Fruit fly (Drosophila melanogaster): ENCODE measurements around the gene CG11858.

The CG11858 gene

dm6 chr3R:25260670-25261069 is 1.9 kb upstream of the CG11858 start:
- TF ChIP-seq Sp1 (GFP tag; optimal IDR thresholded peaks at IDR 0.05): no peak
- TF ChIP-seq sage (GFP tag; optimal IDR thresholded peaks at IDR 0.05): no peak
- TF ChIP-seq N (GFP tag; optimal IDR thresholded peaks at IDR 0.05): no peak
- TF ChIP-seq rgr (GFP tag; optimal IDR thresholded peaks at IDR 0.05): no peak
- TF ChIP-seq dsf (GFP tag; optimal IDR thresholded peaks at IDR 0.05; ENCODE audit: borderline replicate concordance): no peak
- TF ChIP-seq lola (GFP tag; optimal IDR thresholded peaks at IDR 0.05): no peak
- no peak for TF ChIP-seq Hnf4 (GFP tag; optimal IDR thresholded peaks at IDR 0.05)
- TF ChIP-seq CG32264 (GFP tag; optimal IDR thresholded peaks at IDR 0.05): no peak
- TF ChIP-seq br (GFP tag; optimal IDR thresholded peaks at IDR 0.05): no peak
- TF ChIP-seq Dif (GFP tag; optimal IDR thresholded peaks at IDR 0.05; ENCODE audit: partially characterized antibody): no peak
- no peak for TF ChIP-seq Hr83 (GFP tag; optimal IDR thresholded peaks at IDR 0.05; ENCODE audit: poor library complexity, severe bottlenecking)
- TF ChIP-seq fru (GFP tag; optimal IDR thresholded peaks at IDR 0.05): no peak
- TF ChIP-seq GATAd (GFP tag; optimal IDR thresholded peaks at IDR 0.05): no peak
- no peak for TF ChIP-seq woc (GFP tag; optimal IDR thresholded peaks at IDR 0.05)
- no peak for TF ChIP-seq CrebA (GFP tag; optimal IDR thresholded peaks at IDR 0.05; ENCODE audit: borderline replicate concordance)
- no peak for TF ChIP-seq psq (GFP tag; optimal IDR thresholded peaks at IDR 0.05)

dm6 chr3R:25265589-25266201 is 3.2 kb downstream of the CG11858 start, which contains the start of the genes GlnRS and RIOK2:
Gene GlnRS, minus strand, starts transcription at chr3R:25265721.
Gene RIOK2, plus strand, starts transcription at chr3R:25265844.
- TF ChIP-seq foxo (GFP tag; optimal IDR thresholded peaks at IDR 0.05) (no peak), Abd-B (GFP tag; optimal IDR thresholded peaks at IDR 0.05) (peak; percentile 59), OdsH (GFP tag; optimal IDR thresholded peaks at IDR 0.05) (no peak), rgr (GFP tag; optimal IDR thresholded peaks at IDR 0.05) (no peak), dl (GFP tag; optimal IDR thresholded peaks at IDR 0.05; ENCODE audit: insufficient read depth in 1 of 2, partially characterized antibody in 2 of 2) (no peak), Myc (optimal IDR thresholded peaks at IDR 0.05) (peak; percentile 75), Rel (GFP tag; optimal IDR thresholded peaks at IDR 0.05) (no peak), Rel (tag; optimal IDR thresholded peaks at IDR 0.05) (peak; percentile 54), CG9705 (GFP tag; optimal IDR thresholded peaks at IDR 0.05) (no peak), Sp1 (GFP tag; optimal IDR thresholded peaks at IDR 0.05) (peak; percentile 13), sage (GFP tag; optimal IDR thresholded peaks at IDR 0.05) (no peak), sv (GFP tag; optimal IDR thresholded peaks at IDR 0.05) (no peak), jim (GFP tag; optimal IDR thresholded peaks at IDR 0.05) (no peak), Hr83 (GFP tag; optimal IDR thresholded peaks at IDR 0.05; ENCODE audit: poor library complexity, severe bottlenecking) (no peak), fru (GFP tag; optimal IDR thresholded peaks at IDR 0.05) (no peak), Hr78 (GFP tag; optimal IDR thresholded peaks at IDR 0.05) (peak; percentile 79), Dfd (GFP tag; optimal IDR thresholded peaks at IDR 0.05) (no peak), N (GFP tag; optimal IDR thresholded peaks at IDR 0.05) (peak; percentile 100), ey (GFP tag; optimal IDR thresholded peaks at IDR 0.05) (no peak), GATAd (GFP tag; optimal IDR thresholded peaks at IDR 0.05) (no peak), dsf (GFP tag; optimal IDR thresholded peaks at IDR 0.05; ENCODE audit: borderline replicate concordance) (no peak), CG32264 (GFP tag; optimal IDR thresholded peaks at IDR 0.05) (no peak), usp (GFP tag; optimal IDR thresholded peaks at IDR 0.05) (no peak)

dm6 chr3R:25266751-25267150 is 4.2 kb downstream of the CG11858 start:
- TF ChIP-seq rgr (GFP tag; optimal IDR thresholded peaks at IDR 0.05): no peak
- TF ChIP-seq Hr78 (GFP tag; optimal IDR thresholded peaks at IDR 0.05): no peak
- TF ChIP-seq Mio (GFP tag; optimal IDR thresholded peaks at IDR 0.05): no peak

- TF ChIP-seq rgr (GFP tag; optimal IDR thresholded peaks at IDR 0.05): no peak
- TF ChIP-seq Abd-B (GFP tag; optimal IDR thresholded peaks at IDR 0.05): no peak
- no peak for TF ChIP-seq fru (GFP tag; optimal IDR thresholded peaks at IDR 0.05)
- no peak for TF ChIP-seq GATAd (GFP tag; optimal IDR thresholded peaks at IDR 0.05)
- TF ChIP-seq CG32264 (GFP tag; optimal IDR thresholded peaks at IDR 0.05): no peak
- TF ChIP-seq Rel (GFP tag; optimal IDR thresholded peaks at IDR 0.05): no peak
- TF ChIP-seq Rel (tag; optimal IDR thresholded peaks at IDR 0.05): no peak
- no peak for TF ChIP-seq dsf (GFP tag; optimal IDR thresholded peaks at IDR 0.05; ENCODE audit: borderline replicate concordance)
Measured at dm6 chr3R:25269909-25270308, 7.4 kb downstream of the CG11858 start, which contains the start of the genes CG11889 and CG11891. Gene CG11889, plus strand, starts transcription at chr3R:25270209. Gene CG11891, plus strand, starts transcription at chr3R:25270209.
